Worm (Caenorhabditis elegans): Measurements from ENCODE around the gene F37A8.2.

The F37A8.2 gene

DNA sequence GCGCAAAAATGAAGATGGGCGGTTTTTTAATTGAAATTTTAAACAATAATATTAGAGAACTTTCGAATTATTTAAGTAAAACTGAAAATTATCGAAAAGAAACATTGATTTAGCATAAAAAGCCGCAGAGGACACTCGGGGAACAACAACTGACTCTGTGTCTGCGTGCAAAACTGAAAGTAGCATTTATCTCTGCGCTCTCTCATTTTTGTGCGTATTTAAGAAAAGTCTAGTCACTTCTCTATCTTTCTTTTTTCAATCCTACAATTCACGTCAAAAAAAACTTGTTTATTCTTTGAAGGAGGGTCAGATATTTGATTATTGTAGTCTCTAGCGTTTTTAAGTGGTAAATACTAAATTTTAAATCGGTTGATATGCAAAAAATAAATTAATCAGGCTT is 23.1 kb downstream of the F37A8.2 start:
- no peak for TF ChIP-seq flh-1 (GFP tag; optimal IDR thresholded peaks at IDR 0.05)
- TF ChIP-seq unc-120 (tag; optimal IDR thresholded peaks at IDR 0.05; ENCODE audit: poor library complexity, severe bottlenecking), result peak; percentile 9
- TF ChIP-seq ceh-39 (tag; optimal IDR thresholded peaks at IDR 0.05), result no peak
- no peak for TF ChIP-seq mep-1 (tag; optimal IDR thresholded peaks at IDR 0.05)
- no peak for TF ChIP-seq nhr-76 (tag; optimal IDR thresholded peaks at IDR 0.05)
- TF ChIP-seq bed-3 (GFP tag; optimal IDR thresholded peaks at IDR 0.05), result no peak
- no peak for TF ChIP-seq mab-5 (tag; optimal IDR thresholded peaks at IDR 0.05)
- no peak for TF ChIP-seq ham-2 (GFP tag; optimal IDR thresholded peaks at IDR 0.05)
- no peak for TF ChIP-seq cnd-1 (tag; optimal IDR thresholded peaks at IDR 0.05)
- no peak for TF ChIP-seq sptf-1 (tag; optimal IDR thresholded peaks at IDR 0.05)
- TF ChIP-seq ces-1 (GFP tag; optimal IDR thresholded peaks at IDR 0.05), result peak; percentile 41
- peak; percentile 86 for TF ChIP-seq hlh-1 (tag; optimal IDR thresholded peaks at IDR 0.05)
- no peak for TF ChIP-seq ztf-11 (tag; optimal IDR thresholded peaks at IDR 0.05)
- peak; percentile 10 for TF ChIP-seq unc-62 (GFP tag; optimal IDR thresholded peaks at IDR 0.05)
- TF ChIP-seq drap-1 (GFP tag; optimal IDR thresholded peaks at IDR 0.05), result no peak
- TF ChIP-seq nhr-28 (tag; optimal IDR thresholded peaks at IDR 0.05), result no peak

- TF ChIP-seq pha-4 (tag; optimal IDR thresholded peaks at IDR 0.05) (no peak), nhr-12 (tag; optimal IDR thresholded peaks at IDR 0.05) (no peak), ceh-39 (tag; optimal IDR thresholded peaks at IDR 0.05) (no peak), sem-2 (GFP tag; optimal IDR thresholded peaks at IDR 0.05) (no peak), flh-1 (GFP tag; optimal IDR thresholded peaks at IDR 0.05) (no peak)
Measured at ce11 chrIII:3907587-3907986, 23.7 kb downstream of the F37A8.2 start, which contains the start of gene mmcm-1. TSS of gene mmcm-1 (minus strand) at chrIII:3907687.

- no peak for TF ChIP-seq blmp-1 (tag; optimal IDR thresholded peaks at IDR 0.05)
- TF ChIP-seq sptf-1 (tag; optimal IDR thresholded peaks at IDR 0.05), result no peak
- no peak for TF ChIP-seq unc-39 (tag; optimal IDR thresholded peaks at IDR 0.05)
- TF ChIP-seq sem-2 (GFP tag; optimal IDR thresholded peaks at IDR 0.05), result no peak
- TF ChIP-seq unc-62 (GFP tag; optimal IDR thresholded peaks at IDR 0.05), result no peak
- no peak for TF ChIP-seq cnd-1 (tag; optimal IDR thresholded peaks at IDR 0.05)
- TF ChIP-seq ztf-11 (tag; optimal IDR thresholded peaks at IDR 0.05), result no peak
Measured at ce11 chrIII:3906481-3906880, 24.8 kb downstream of the F37A8.2 start.

- peak; percentile 34 for TF ChIP-seq ces-1 (GFP tag; optimal IDR thresholded peaks at IDR 0.05)
- TF ChIP-seq sem-2 (GFP tag; optimal IDR thresholded peaks at IDR 0.05), result no peak
Measured at ce11 chrIII:3902588-3903325, 28.6 kb downstream of the F37A8.2 start.

DNA sequence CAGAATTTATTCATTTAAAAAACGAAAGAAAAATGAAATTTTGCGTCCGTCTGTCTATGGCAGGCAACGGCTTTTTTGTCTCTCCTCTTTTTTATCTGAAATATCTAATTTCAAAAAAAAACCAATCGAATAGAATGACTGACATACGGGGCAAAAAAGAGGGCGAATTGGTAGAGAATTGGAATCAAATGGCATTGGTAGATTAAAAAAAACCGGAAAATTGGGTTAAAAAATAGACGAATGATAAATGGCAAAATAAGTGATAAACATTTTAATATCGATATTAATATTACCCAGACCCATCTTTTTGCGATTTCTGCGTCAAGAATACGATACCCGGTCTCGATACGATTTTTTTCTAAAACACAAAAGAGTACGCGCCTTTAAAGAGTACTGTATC is 29.8 kb downstream of the F37A8.2 start, which contains the start of gene tir-1:
Gene tir-1, minus strand, starts transcription at position 101 of the 400 bp plus-strand sequence.
- TF ChIP-seq lin-32 (GFP tag; optimal IDR thresholded peaks at IDR 0.05) (no peak), hlh-1 (tag; optimal IDR thresholded peaks at IDR 0.05) (no peak), blmp-1 (tag; optimal IDR thresholded peaks at IDR 0.05) (no peak), ztf-11 (tag; optimal IDR thresholded peaks at IDR 0.05) (no peak), ceh-83 (GFP tag; optimal IDR thresholded peaks at IDR 0.05) (no peak)

DNA sequence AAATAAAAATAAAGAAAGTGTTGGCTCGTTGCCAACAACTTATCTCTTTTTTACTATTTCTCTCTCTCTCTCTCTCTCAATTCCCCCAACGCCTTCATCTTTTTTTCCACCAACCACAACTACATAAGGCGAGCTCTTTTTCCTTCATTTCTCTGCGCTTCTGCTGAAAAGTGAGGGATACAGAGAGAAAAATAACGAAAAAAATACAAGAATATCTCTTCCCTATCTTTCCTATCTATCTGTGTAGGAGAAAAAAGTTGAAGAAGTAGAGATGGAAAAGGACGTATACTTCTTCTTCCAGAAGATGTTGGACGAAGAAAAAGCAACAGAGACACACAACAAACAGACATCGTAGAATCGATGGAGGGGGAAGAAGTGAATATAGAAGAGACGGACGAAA is 32.5 kb downstream of the F37A8.2 start:
- TF ChIP-seq ces-1 (GFP tag; optimal IDR thresholded peaks at IDR 0.05) (peak; percentile 62), sptf-1 (tag; optimal IDR thresholded peaks at IDR 0.05) (no peak), nhr-12 (tag; optimal IDR thresholded peaks at IDR 0.05) (no peak), bed-3 (GFP tag; optimal IDR thresholded peaks at IDR 0.05) (no peak), drap-1 (GFP tag; optimal IDR thresholded peaks at IDR 0.05) (no peak)

- TF ChIP-seq lsy-2 (tag; optimal IDR thresholded peaks at IDR 0.05), result no peak
- no peak for TF ChIP-seq mep-1 (tag; optimal IDR thresholded peaks at IDR 0.05)
- no peak for TF ChIP-seq elt-3 (tag; optimal IDR thresholded peaks at IDR 0.05)
- TF ChIP-seq mls-2 (tag; optimal IDR thresholded peaks at IDR 0.05), result no peak
- no peak for TF ChIP-seq mab-5 (tag; optimal IDR thresholded peaks at IDR 0.05)
- TF ChIP-seq unc-62 (GFP tag; optimal IDR thresholded peaks at IDR 0.05), result no peak
- TF ChIP-seq unc-39 (tag; optimal IDR thresholded peaks at IDR 0.05), result no peak
- no peak for TF ChIP-seq lin-13 (tag; optimal IDR thresholded peaks at IDR 0.05)
- TF ChIP-seq flh-1 (GFP tag; optimal IDR thresholded peaks at IDR 0.05), result no peak
Measured at ce11 chrIII:3898354-3898753, 33.0 kb downstream of the F37A8.2 start.

Measured in whole organism, mixed stage, embryonic.